Fruit fly (Drosophila melanogaster) whole organism, embryonic: ENCODE measurements around the gene Spt6.
A peak's percentile ranks its signal among the peaks of the same experiment; 100 is the strongest.

ENCODE experiments used
- Aef1 ChIP-seq: fragments of 200-800 bp; sonication (Bioruptor generic); IDR thresholded peaks from 3 replicates; pipeline ENCODE4 v1.3.6; 2022; ENCODE audit warnings: missing biosample characterization, missing genetic modification characterization
- B-H2 ChIP-seq: fragments of 200-800 bp; sonication (Bioruptor generic); optimal IDR thresholded peaks from 2 replicates; lab custom pipeline; 2018; ENCODE audit warnings: missing biosample characterization, mild to moderate bottlenecking, missing genetic modification characterization
- CG10321 ChIP-seq: fragments of 200-800 bp; sonication (Bioruptor generic); IDR thresholded peaks from 2 replicates; pipeline ENCODE4 v1.3.6; 2022; ENCODE audit warnings: missing biosample characterization, missing genetic modification characterization
- CG1233 ChIP-seq: fragments of 200-800 bp; sonication (Bioruptor generic); optimal IDR thresholded peaks from 4 replicates; lab custom pipeline; 2018; ENCODE audit warnings: missing biosample characterization, mild to moderate bottlenecking, missing genetic modification characterization
- CG12744 ChIP-seq: fragments of 200-800 bp; sonication (Bioruptor generic); optimal IDR thresholded peaks from 2 replicates; lab custom pipeline; 2016; ENCODE audit warnings: missing biosample characterization, missing genetic modification characterization
- CG14441 ChIP-seq: fragments of 200-800 bp; sonication (Bioruptor generic); IDR thresholded peaks from 2 replicates; pipeline ENCODE4 v1.3.6; 2022; ENCODE audit warnings: missing biosample characterization, missing genetic modification characterization
- CG14710 ChIP-seq: fragments of 200-800 bp; sonication (Bioruptor generic); optimal IDR thresholded peaks from 3 replicates; lab custom pipeline; 2019; ENCODE audit warnings: missing biosample characterization, mild to moderate bottlenecking, missing genetic modification characterization, moderate library complexity
- CG15073 ChIP-seq: fragments of 200-800 bp; sonication (Bioruptor generic); optimal IDR thresholded peaks from 2 replicates; lab custom pipeline; 2016; ENCODE audit warnings: missing biosample characterization, missing genetic modification characterization
- CG15514 ChIP-seq: fragments of 200-800 bp; sonication (Bioruptor generic); optimal IDR thresholded peaks from 3 replicates; lab custom pipeline; 2017; ENCODE audit warnings: missing biosample characterization, missing genetic modification characterization, mild to moderate bottlenecking, moderate library complexity, missing genetic modification reagents
- CG1602 ChIP-seq: fragments of 200-800 bp; sonication (Bioruptor generic); optimal IDR thresholded peaks from 3 replicates; lab custom pipeline; 2016; ENCODE audit warnings: missing biosample characterization, missing genetic modification characterization
- CG16779 ChIP-seq: fragments of 200-800 bp; sonication (Bioruptor generic); IDR thresholded peaks from 2 replicates; pipeline ENCODE4 v1.3.6; 2022; ENCODE audit warnings: missing biosample characterization, missing genetic modification characterization
- CG16813 ChIP-seq: fragments of 200-800 bp; sonication (Bioruptor generic); IDR thresholded peaks from 3 replicates; pipeline ENCODE4 v1.3.6; 2022; ENCODE audit warnings: missing biosample characterization, missing genetic modification characterization; ENCODE audit not compliant: partially characterized antibody
- CG2889 ChIP-seq: fragments of 200-800 bp; sonication (Bioruptor generic); IDR thresholded peaks from 3 replicates; pipeline ENCODE4 v1.3.6; 2022; ENCODE audit warnings: missing biosample characterization, missing genetic modification characterization
- CG34376 ChIP-seq: fragments of 200-800 bp; sonication (Bioruptor generic); optimal IDR thresholded peaks from 2 replicates; lab custom pipeline; 2018; ENCODE audit warnings: missing biosample characterization, mild to moderate bottlenecking, missing genetic modification characterization
- CG4282 ChIP-seq: fragments of 200-800 bp; sonication (Bioruptor generic); optimal IDR thresholded peaks from 2 replicates; lab custom pipeline; 2016; ENCODE audit warnings: missing biosample characterization, missing genetic modification characterization
- CG4617 ChIP-seq: fragments of 200-800 bp; sonication (Bioruptor generic); optimal IDR thresholded peaks from 3 replicates; lab custom pipeline; 2016; ENCODE audit warnings: missing biosample characterization, missing genetic modification characterization, borderline replicate concordance
- CG7786 ChIP-seq: fragments of 200-800 bp; sonication (Bioruptor generic); optimal IDR thresholded peaks from 2 replicates; lab custom pipeline; 2016; ENCODE audit warnings: missing biosample characterization, missing genetic modification characterization
- CG8359 ChIP-seq: fragments of 200-800 bp; sonication (Bioruptor generic); optimal IDR thresholded peaks from 2 replicates; lab custom pipeline; 2017; ENCODE audit warnings: missing biosample characterization, mild to moderate bottlenecking, missing genetic modification characterization, borderline replicate concordance
- CG9727 ChIP-seq: fragments of 200-800 bp; sonication (Bioruptor generic); optimal IDR thresholded peaks from 3 replicates; lab custom pipeline; 2017; ENCODE audit warnings: missing biosample characterization, mild to moderate bottlenecking, missing genetic modification characterization
- CHES-1-like ChIP-seq: fragments of 200-800 bp; sonication (Bioruptor generic); optimal IDR thresholded peaks from 2 replicates; lab custom pipeline; 2016; ENCODE audit warnings: missing biosample characterization, missing genetic modification characterization
- Dad ChIP-seq: fragments of 200-800 bp; sonication (Bioruptor generic); optimal IDR thresholded peaks from 3 replicates; lab custom pipeline; 2016; ENCODE audit warnings: missing biosample characterization, missing genetic modification characterization
- Dbx ChIP-seq: fragments of 200-800 bp; sonication (Bioruptor generic); IDR thresholded peaks from 3 replicates; pipeline ENCODE4 v1.3.6; 2022; ENCODE audit warnings: missing biosample characterization, missing genetic modification characterization
- Dek ChIP-seq: fragments of 200-800 bp; sonication (Bioruptor generic); optimal IDR thresholded peaks from 3 replicates; lab custom pipeline; 2019; ENCODE audit warnings: missing biosample characterization, mild to moderate bottlenecking, missing genetic modification characterization, moderate library complexity
- Doc2 ChIP-seq: fragments of 200-800 bp; sonication (Bioruptor generic); IDR thresholded peaks from 2 replicates; pipeline ENCODE4 v1.3.6; 2022; ENCODE audit warnings: missing biosample characterization, missing genetic modification characterization
- Gsc ChIP-seq: fragments of 200-800 bp; sonication (Bioruptor generic); IDR thresholded peaks from 2 replicates; pipeline ENCODE4 v1.3.6; 2022; ENCODE audit warnings: missing biosample characterization, missing genetic modification characterization
- Hmr ChIP-seq: fragments of 200-800 bp; sonication (Bioruptor generic); optimal IDR thresholded peaks from 3 replicates; lab custom pipeline; 2017; ENCODE audit warnings: mild to moderate bottlenecking, missing biosample characterization, missing genetic modification reagents, missing genetic modification characterization
- Lim3 ChIP-seq: fragments of 200-800 bp; sonication (Bioruptor generic); IDR thresholded peaks from 2 replicates; pipeline ENCODE4 v1.3.6; 2022; ENCODE audit warnings: missing biosample characterization, missing genetic modification characterization
- MBD-R2 ChIP-seq: fragments of 200-800 bp; sonication (Bioruptor generic); IDR thresholded peaks from 2 replicates; pipeline ENCODE4 v1.3.6; 2022; ENCODE audit warnings: missing biosample characterization, missing genetic modification characterization
- Ravus ChIP-seq: fragments of 200-800 bp; sonication (Bioruptor generic); IDR thresholded peaks from 2 replicates; pipeline ENCODE4 v1.3.6; 2022; ENCODE audit warnings: missing biosample characterization, missing genetic modification characterization
- Ssrp ChIP-seq: fragments of 200-800 bp; sonication (Bioruptor generic); optimal IDR thresholded peaks from 2 replicates; lab custom pipeline; 2018; ENCODE audit warnings: missing biosample characterization, mild to moderate bottlenecking, missing genetic modification characterization, moderate library complexity
- YL-1 ChIP-seq: fragments of 200-800 bp; sonication (Bioruptor generic); optimal IDR thresholded peaks from 3 replicates; lab custom pipeline; 2017; ENCODE audit warnings: missing biosample characterization, mild to moderate bottlenecking, missing genetic modification characterization
- ara ChIP-seq: fragments of 200-800 bp; sonication (Bioruptor generic); IDR thresholded peaks from 2 replicates; pipeline ENCODE4 v1.3.6; 2022; ENCODE audit warnings: missing biosample characterization, missing genetic modification characterization
- bab2 ChIP-seq: fragments of 200-800 bp; sonication (Bioruptor generic); optimal IDR thresholded peaks from 2 replicates; lab custom pipeline; 2016; ENCODE audit warnings: missing biosample characterization, missing genetic modification characterization
- bbx ChIP-seq: fragments of 200-800 bp; sonication (Bioruptor generic); IDR thresholded peaks from 2 replicates; pipeline ENCODE4 v1.3.6; 2022; ENCODE audit warnings: missing biosample characterization, missing genetic modification characterization; ENCODE audit not compliant: partially characterized antibody
- crc ChIP-seq: fragments of 200-800 bp; sonication (Bioruptor generic); optimal IDR thresholded peaks from 2 replicates; lab custom pipeline; 2016; ENCODE audit warnings: missing biosample characterization, missing genetic modification characterization
- crp ChIP-seq, 2 experiments: fragments of 200-800 bp; sonication (Bioruptor generic); optimal IDR thresholded peaks; 2 replicates in 1 of 2; 3 replicates in 1 of 2; lab custom pipeline; 2017; ENCODE audit warnings: missing biosample characterization in 2 of 2, missing genetic modification characterization in 2 of 2, mild to moderate bottlenecking in 1 of 2, moderate library complexity in 1 of 2
- dati ChIP-seq: fragments of 200-800 bp; sonication (Bioruptor generic); IDR thresholded peaks from 2 replicates; pipeline ENCODE4 v1.3.6; 2022; ENCODE audit warnings: missing biosample characterization, missing genetic modification characterization
- gem ChIP-seq: fragments of 200-800 bp; sonication (Bioruptor generic); optimal IDR thresholded peaks from 2 replicates; lab custom pipeline; 2019; ENCODE audit warnings: missing biosample characterization, mild to moderate bottlenecking, missing genetic modification characterization, moderate library complexity
- ham ChIP-seq: fragments of 200-800 bp; sonication (Bioruptor generic); IDR thresholded peaks from 2 replicates; pipeline ENCODE4 v1.3.6; 2022; ENCODE audit warnings: missing biosample characterization, missing genetic modification characterization
- nau ChIP-seq: fragments of 200-800 bp; sonication (Bioruptor generic); optimal IDR thresholded peaks from 3 replicates; lab custom pipeline; 2017; ENCODE audit warnings: missing biosample characterization, mild to moderate bottlenecking, missing genetic modification characterization, missing genetic modification reagents
- oc ChIP-seq: fragments of 200-800 bp; sonication (Bioruptor generic); optimal IDR thresholded peaks from 2 replicates; lab custom pipeline; 2018; ENCODE audit warnings: missing biosample characterization, mild to moderate bottlenecking, missing genetic modification characterization, moderate library complexity
- odd ChIP-seq: fragments of 200-800 bp; sonication (Bioruptor generic); optimal IDR thresholded peaks from 2 replicates; lab custom pipeline; 2017; ENCODE audit warnings: missing biosample characterization, mild to moderate bottlenecking, missing genetic modification characterization
- run ChIP-seq: fragments of 200-800 bp; sonication (Bioruptor generic); optimal IDR thresholded peaks from 3 replicates; lab custom pipeline; 2018; ENCODE audit warnings: missing biosample characterization, mild to moderate bottlenecking, missing genetic modification characterization
- sim ChIP-seq: fragments of 200-800 bp; sonication (Bioruptor generic); IDR thresholded peaks from 2 replicates; pipeline ENCODE4 v1.3.6; 2022; ENCODE audit warnings: missing biosample characterization, missing genetic modification characterization
- tll ChIP-seq, 2 experiments: fragments of 200-800 bp in 1 of 2; fragments of >200 bp in 1 of 2; sonication (Bioruptor generic) in 1 of 2; optimal IDR thresholded peaks; 2 replicates each; lab custom pipeline; 2017 to 2019; ENCODE audit warnings: missing biosample characterization in 2 of 2, missing genetic modification characterization in 2 of 2, mild to moderate bottlenecking in 1 of 2, moderate library complexity in 1 of 2
- trem ChIP-seq: fragments of 200-800 bp; optimal IDR thresholded peaks from 3 replicates; lab custom pipeline; 2019; ENCODE audit warnings: missing biosample characterization, mild to moderate bottlenecking, missing genetic modification characterization, moderate library complexity
- ttk ChIP-seq: fragments of 200-800 bp; sonication (Bioruptor generic); IDR thresholded peaks from 2 replicates; pipeline ENCODE4 v2.1.2; 2022; ENCODE audit warnings: missing biosample characterization, missing genetic modification characterization
- tup ChIP-seq: fragments of 200-800 bp; sonication (Bioruptor generic); optimal IDR thresholded peaks from 2 replicates; lab custom pipeline; 2016; ENCODE audit warnings: missing biosample characterization, mild to moderate bottlenecking, missing genetic modification characterization, moderate library complexity
- zf30C ChIP-seq: fragments of 200-800 bp; sonication (Bioruptor generic); optimal IDR thresholded peaks from 3 replicates; lab custom pipeline; 2018; ENCODE audit warnings: missing biosample characterization, mild to moderate bottlenecking, missing genetic modification characterization
- zfh1 ChIP-seq: fragments of 200-800 bp; sonication (Bioruptor generic); IDR thresholded peaks from 3 replicates; pipeline ENCODE4 v1.3.6; 2022; ENCODE audit warnings: missing biosample characterization, missing genetic modification characterization

The Spt6 gene

dm6 chrX:6265456-6265877 lies 2.1 kb upstream of the Spt6 start (continued):
- peak in 1 of 2 experiments; percentile 67 for TF ChIP-seq crp (GFP tag; optimal IDR thresholded peaks at IDR 0.05; lab: Kevin White, UChicago)
- TF ChIP-seq Dbx (GFP tag; lab: Robert Waterston, UW), result peak; percentile 87
- peak; percentile 82 for TF ChIP-seq CG2889 (GFP tag; lab: Robert Waterston, UW)
- peak in 1 of 2 experiments; percentile 71 for TF ChIP-seq tll (GFP tag; optimal IDR thresholded peaks at IDR 0.05; lab: Kevin White, UChicago)
- TF ChIP-seq CG10321 (GFP tag; lab: Robert Waterston, UW), result peak; percentile 67
- peak; percentile 87 for TF ChIP-seq CG4617
- peak; percentile 79 for TF ChIP-seq Doc2 (GFP tag; lab: Robert Waterston, UW)
- peak; percentile 88 for TF ChIP-seq trem (tag; lab: Kevin White, UChicago)
- TF ChIP-seq CG34376 (GFP tag; lab: Kevin White, UChicago), result peak; percentile 86
- TF ChIP-seq CG16779 (GFP tag; lab: Robert Waterston, UW), result peak; percentile 85
- peak; percentile 61 for TF ChIP-seq YL-1 (GFP tag; lab: Kevin White, UChicago)
- peak; percentile 98 for TF ChIP-seq gem (tag; lab: Kevin White, UChicago)
- TF ChIP-seq CG14710 (tag; lab: Kevin White, UChicago), result peak; percentile 91
- TF ChIP-seq CG1233 (GFP tag; lab: Kevin White, UChicago), result peak; percentile 91
- peak; percentile 83 for TF ChIP-seq dati (GFP tag; lab: Robert Waterston, UW)
- peak; percentile 88 for TF ChIP-seq CG15514 (GFP tag; lab: Kevin White, UChicago)
- TF ChIP-seq CG9727 (GFP tag; lab: Kevin White, UChicago), result peak; percentile 96
- TF ChIP-seq zf30C (GFP tag; lab: Kevin White, UChicago), result no peak
- peak; percentile 84 for TF ChIP-seq Gsc
- peak; percentile 87 for TF ChIP-seq Lim3 (GFP tag; lab: Robert Waterston, UW)
- TF ChIP-seq sim (GFP tag; lab: Robert Waterston, UW), result peak; percentile 87
- peak; percentile 96 for TF ChIP-seq ttk (GFP tag; lab: Robert Waterston, UW)
- no peak for TF ChIP-seq CG16813
- peak; percentile 93 for TF ChIP-seq Aef1 (GFP tag; lab: Robert Waterston, UW)
- TF ChIP-seq nau (GFP tag; lab: Kevin White, UChicago), result peak; percentile 97
- TF ChIP-seq Ravus, result peak; percentile 83
- peak; percentile 95 for TF ChIP-seq crc (GFP tag; lab: Kevin White, UChicago)
- TF ChIP-seq zfh1 (GFP tag; lab: Robert Waterston, UW), result peak; percentile 94
- TF ChIP-seq CHES-1-like (GFP tag; lab: Kevin White, UChicago), result peak; percentile 91
- peak; percentile 95 for TF ChIP-seq CG7786 (GFP tag; lab: Kevin White, UChicago)
- peak; percentile 97 for TF ChIP-seq Ssrp
- peak; percentile 95 for TF ChIP-seq CG1602 (GFP tag; lab: Kevin White, UChicago)
- peak; percentile 95 for TF ChIP-seq oc
- TF ChIP-seq CG15073, result peak; percentile 82
- TF ChIP-seq Dad (GFP tag; lab: Kevin White, UChicago), result peak; percentile 96
- TF ChIP-seq odd (GFP tag; lab: Kevin White, UChicago), result peak; percentile 95
- peak; percentile 94 for TF ChIP-seq CG4282 (GFP tag; lab: Kevin White, UChicago)
- TF ChIP-seq run (tag; lab: Kevin White, UChicago), result peak; percentile 95
- peak; percentile 90 for TF ChIP-seq Dek (tag; lab: Kevin White, UChicago)
- peak; percentile 78 for TF ChIP-seq tup (GFP tag; lab: Kevin White, UChicago)
- TF ChIP-seq CG14441 (GFP tag; lab: Robert Waterston, UW), result peak; percentile 95
- peak; percentile 68 for TF ChIP-seq MBD-R2 (GFP tag; lab: Robert Waterston, UW)
- no peak for TF ChIP-seq bbx (GFP tag; lab: Robert Waterston, UW)
- TF ChIP-seq B-H2 (GFP tag; lab: Kevin White, UChicago), result peak; percentile 67
- peak; percentile 95 for TF ChIP-seq bab2 (GFP tag; lab: Kevin White, UChicago)
- peak; percentile 92 for TF ChIP-seq ara
- TF ChIP-seq Hmr, result peak; percentile 96
- TF ChIP-seq CG8359, result peak; percentile 87
- peak; percentile 84 for TF ChIP-seq CG12744 (GFP tag; lab: Kevin White, UChicago)
- TF ChIP-seq ham (GFP tag; lab: Robert Waterston, UW), result peak; percentile 50; the same call in 1 of the 2 replicates
